Fruit fly (Drosophila melanogaster): ENCODE data around the gene CG5280.
A peak's percentile ranks its signal among the peaks of the same experiment; 100 is the strongest.

Gene CG5280

dm6 chr3L:8997686-8998239 is 7.7 kb upstream of the CG5280 start, which contains the start of the genes smg and CG5087 (continued):
- no peak for TF ChIP-seq grn (GFP tag; optimal IDR thresholded peaks at IDR 0.05)
- no peak for TF ChIP-seq Kr (GFP tag; optimal IDR thresholded peaks at IDR 0.05)
- peak; percentile 67 for TF ChIP-seq unc-4 (GFP tag; IDR thresholded peaks at IDR 0.05; ENCODE audit: partially characterized antibody)
- no peak for TF ChIP-seq lola (GFP tag; optimal IDR thresholded peaks at IDR 0.05)
- TF ChIP-seq CG10209 (GFP tag; optimal IDR thresholded peaks at IDR 0.05) = no peak
- TF ChIP-seq pzg (GFP tag; optimal IDR thresholded peaks at IDR 0.05) = peak; percentile 100
- TF ChIP-seq nmo (GFP tag; optimal IDR thresholded peaks at IDR 0.05) = peak; percentile 71
- TF ChIP-seq sd (tag; optimal IDR thresholded peaks at IDR 0.05) = peak; percentile 87
- no peak for TF ChIP-seq br (optimal IDR thresholded peaks at IDR 0.05)
- peak; percentile 86 for TF ChIP-seq trem (tag; optimal IDR thresholded peaks at IDR 0.05)
- TF ChIP-seq Pdp1 (GFP tag; optimal IDR thresholded peaks at IDR 0.05) = peak in 1 of 2 experiments; percentile 67
- TF ChIP-seq danr (GFP tag; IDR thresholded peaks at IDR 0.05) = no peak
- TF ChIP-seq CG14050 (GFP tag; IDR thresholded peaks at IDR 0.05) = no peak
- no peak for TF ChIP-seq CG32772 (GFP tag; IDR thresholded peaks at IDR 0.05)
- peak; percentile 50; the same call in 1 of the 3 replicates for TF ChIP-seq CG11456 (GFP tag; IDR thresholded peaks at IDR 0.05)
- no peak for TF ChIP-seq ro (GFP tag; IDR thresholded peaks at IDR 0.05)
- TF ChIP-seq Nf-YC (tag; optimal IDR thresholded peaks at IDR 0.05) = peak; percentile 58
- peak; percentile 23 for TF ChIP-seq Mes4 (GFP tag; optimal IDR thresholded peaks at IDR 0.05)
- no peak for TF ChIP-seq CG2129 (GFP tag; IDR thresholded peaks at IDR 0.05; ENCODE audit: partially characterized antibody)
- TF ChIP-seq CG3726 (GFP tag; IDR thresholded peaks at IDR 0.05) = no peak
- no peak for TF ChIP-seq dmrt99B (tag; optimal IDR thresholded peaks at IDR 0.05)
- TF ChIP-seq sc (optimal IDR thresholded peaks at IDR 0.05) = no peak
- TF ChIP-seq sc (GFP tag; optimal IDR thresholded peaks at IDR 0.05) = no peak
- 0 out of 2 replicates have a peak, but pooled peaks have one; percentile 27 for TF ChIP-seq ranshi (GFP tag; IDR thresholded peaks at IDR 0.05)
- no peak for TF ChIP-seq C15 (GFP tag; IDR thresholded peaks at IDR 0.05)
- no peak for TF ChIP-seq CG3838 (GFP tag; optimal IDR thresholded peaks at IDR 0.05)
- peak; percentile 17 for TF ChIP-seq eyg (GFP tag; optimal IDR thresholded peaks at IDR 0.05)
- TF ChIP-seq CrebB (tag; optimal IDR thresholded peaks at IDR 0.05) = peak; percentile 24
- TF ChIP-seq CG15269 (tag; optimal IDR thresholded peaks at IDR 0.05) = no peak
- TF ChIP-seq CG31441 (GFP tag; IDR thresholded peaks at IDR 0.05) = no peak
- TF ChIP-seq z (GFP tag; IDR thresholded peaks at IDR 0.05) = no peak
- no peak for TF ChIP-seq CG32767 (GFP tag; IDR thresholded peaks at IDR 0.05)
- no peak for TF ChIP-seq CG8388 (GFP tag; optimal IDR thresholded peaks at IDR 0.05)
- no peak for TF ChIP-seq slp2 (GFP tag; optimal IDR thresholded peaks at IDR 0.05)
- no peak for TF ChIP-seq CG30431 (GFP tag; optimal IDR thresholded peaks at IDR 0.05)
- TF ChIP-seq CG14710 (tag; optimal IDR thresholded peaks at IDR 0.05) = peak; percentile 83
- TF ChIP-seq CG34376 (GFP tag; optimal IDR thresholded peaks at IDR 0.05) = peak; percentile 19
- TF ChIP-seq Fer1 (GFP tag; optimal IDR thresholded peaks at IDR 0.05) = peak; percentile 16
- no peak for TF ChIP-seq CG1832 (GFP tag; optimal IDR thresholded peaks at IDR 0.05)
- no peak for TF ChIP-seq Hr39 (optimal IDR thresholded peaks at IDR 0.05)
- TF ChIP-seq corto (GFP tag; optimal IDR thresholded peaks at IDR 0.05) = peak; percentile 39
- no peak for TF ChIP-seq kay (GFP tag; optimal IDR thresholded peaks at IDR 0.05)
- TF ChIP-seq Rx (GFP tag; IDR thresholded peaks at IDR 0.05) = no peak
- peak; percentile 45 for TF ChIP-seq CG32532 (GFP tag; IDR thresholded peaks at IDR 0.05)
- peak; percentile 79 for TF ChIP-seq Sry-β (GFP tag; optimal IDR thresholded peaks at IDR 0.05)
- TF ChIP-seq CG7928 (GFP tag; optimal IDR thresholded peaks at IDR 0.05) = peak; percentile 42
- TF ChIP-seq ab (GFP tag; optimal IDR thresholded peaks at IDR 0.05) = no peak
- no peak for TF ChIP-seq CkIIα-i1 (GFP tag; IDR thresholded peaks at IDR 0.05)
- peak; percentile 76 for TF ChIP-seq BEAF-32 (GFP tag; optimal IDR thresholded peaks at IDR 0.05)
- no peak for TF ChIP-seq zf30C (GFP tag; optimal IDR thresholded peaks at IDR 0.05)
- no peak for TF ChIP-seq CG10147 (GFP tag; optimal IDR thresholded peaks at IDR 0.05)
